Worm (Caenorhabditis elegans): ENCODE measurements around the gene madd-2.
A peak's percentile ranks its signal among the peaks of the same experiment; 100 is the strongest.

madd-2 gene

ce11 chrV:1227756-1228665 is 7.2 kb downstream of the madd-2 start:
- TF ChIP-seq rbr-2 (tag; optimal IDR thresholded peaks at IDR 0.05) (no peak), F10B5.3 (tag; optimal IDR thresholded peaks at IDR 0.05) (no peak), nhr-237 (tag; optimal IDR thresholded peaks at IDR 0.05) (no peak), dmd-6 (GFP tag; IDR thresholded peaks at IDR 0.05) (no peak), unc-62 (GFP tag; optimal IDR thresholded peaks at IDR 0.05 in 1 of 2) (peak in 1 of 2 experiments; percentile 85), unc-62 (tag; optimal IDR thresholded peaks at IDR 0.05) (no peak), dpl-1 (GFP tag; optimal IDR thresholded peaks at IDR 0.05) (no peak), zip-11 (GFP tag; IDR thresholded peaks at IDR 0.05) (no peak)

ce11 chrV:1226239-1226638 is 9.0 kb downstream of the madd-2 start:
- TF ChIP-seq tag-97 (GFP tag; IDR thresholded peaks at IDR 0.05), result no peak
- no peak for TF ChIP-seq mdl-1 (tag; optimal IDR thresholded peaks at IDR 0.05)
- no peak for TF ChIP-seq F37D6.2 (tag; optimal IDR thresholded peaks at IDR 0.05)
- TF ChIP-seq pqm-1 (tag; optimal IDR thresholded peaks at IDR 0.05), result no peak
- no peak for TF ChIP-seq nhr-10 (tag; optimal IDR thresholded peaks at IDR 0.05)
- TF ChIP-seq dpl-1 (GFP tag; optimal IDR thresholded peaks at IDR 0.05), result no peak
- TF ChIP-seq ceh-28 (tag; optimal IDR thresholded peaks at IDR 0.05), result no peak
- TF ChIP-seq daf-16 (GFP tag; optimal IDR thresholded peaks at IDR 0.05), result no peak
- no peak for TF ChIP-seq daf-16 (tag; optimal IDR thresholded peaks at IDR 0.05)
- TF ChIP-seq gei-8 (GFP tag; optimal IDR thresholded peaks at IDR 0.05), result no peak
- TF ChIP-seq lin-39 (tag; optimal IDR thresholded peaks at IDR 0.05), result no peak
- TF ChIP-seq lin-1 (GFP tag; IDR thresholded peaks at IDR 0.05), result no peak
- no peak for TF ChIP-seq unc-130 (GFP tag; optimal IDR thresholded peaks at IDR 0.05)
- TF ChIP-seq lsy-2 (tag; optimal IDR thresholded peaks at IDR 0.05), result no peak

- no peak for TF ChIP-seq dpl-1 (GFP tag; optimal IDR thresholded peaks at IDR 0.05)
- no peak for TF ChIP-seq lin-1 (GFP tag; IDR thresholded peaks at IDR 0.05)
- TF ChIP-seq dmd-9 (GFP tag; IDR thresholded peaks at IDR 0.05), result no peak
- TF ChIP-seq ama-1 (optimal IDR thresholded peaks at IDR 0.05), result no peak
- TF ChIP-seq F49E8.2 (tag; optimal IDR thresholded peaks at IDR 0.05; ENCODE audit: borderline replicate concordance), result no peak
- no peak for TF ChIP-seq lsy-2 (tag; optimal IDR thresholded peaks at IDR 0.05)
Observed at ce11 chrV:1223559-1223958, 11.7 kb downstream of the madd-2 start.

- no peak for TF ChIP-seq fkh-10 (GFP tag; optimal IDR thresholded peaks at IDR 0.05)
- TF ChIP-seq nhr-102 (tag; optimal IDR thresholded peaks at IDR 0.05), result no peak
- TF ChIP-seq nhr-76 (tag; optimal IDR thresholded peaks at IDR 0.05), result no peak
- TF ChIP-seq madf-9 (GFP tag; conservative IDR thresholded peaks at IDR 0.05), result no peak
- TF ChIP-seq php-3 (GFP tag; IDR thresholded peaks at IDR 0.05), result no peak
- TF ChIP-seq hmg-1.1 (GFP tag; IDR thresholded peaks at IDR 0.05), result no peak
- TF ChIP-seq pqm-1 (tag; optimal IDR thresholded peaks at IDR 0.05), result no peak
- TF ChIP-seq ama-1 (optimal IDR thresholded peaks at IDR 0.05), result no peak
- TF ChIP-seq ztf-7 (tag; optimal IDR thresholded peaks at IDR 0.05), result no peak
- TF ChIP-seq zfp-2 (tag; optimal IDR thresholded peaks at IDR 0.05), result no peak
- TF ChIP-seq mxl-3 (GFP tag; optimal IDR thresholded peaks at IDR 0.05), result no peak
- no peak for TF ChIP-seq pha-4 (GFP tag; IDR thresholded peaks at IDR 0.05)
- TF ChIP-seq pha-4 (tag; optimal IDR thresholded peaks at IDR 0.05), result no peak
- no peak for TF ChIP-seq ceh-32 (tag; optimal IDR thresholded peaks at IDR 0.05; ENCODE audit: poor library complexity)
- no peak for TF ChIP-seq vab-7 (GFP tag; IDR thresholded peaks at IDR 0.05)
- no peak for TF ChIP-seq F37D6.2 (tag; optimal IDR thresholded peaks at IDR 0.05)
- no peak for TF ChIP-seq mxl-2 (GFP tag; conservative IDR thresholded peaks at IDR 0.05)
- TF ChIP-seq rbr-2 (tag; optimal IDR thresholded peaks at IDR 0.05), result no peak
- no peak for TF ChIP-seq nhr-77 (tag; optimal IDR thresholded peaks at IDR 0.05)
- TF ChIP-seq D1046.2 (GFP tag; IDR thresholded peaks at IDR 0.05), result no peak
Observed at ce11 chrV:1220509-1220908, 14.7 kb downstream of the madd-2 start, which contains the start of gene Y50D4A.10. Y50D4A.10 (minus strand) TSS chrV:1220565.
